Worm (Caenorhabditis elegans) whole organism, L2 larva: ENCODE data around the gene vig-1.

Experiments used
- F13H6.1 ChIP-seq: sonication (generic microtip); optimal IDR thresholded peaks from 2 replicates; lab custom pipeline; 2016; ENCODE audit warnings: missing genetic modification characterization, missing compliant biosample characterization
- R02D3.7 ChIP-seq: fragments of 150-350 bp; optimal IDR thresholded peaks from 2 replicates; lab custom pipeline; 2014; ENCODE audit warnings: missing biosample characterization, missing genetic modification characterization
- ceh-82 ChIP-seq: fragments of 150-350 bp; optimal IDR thresholded peaks from 2 replicates; lab custom pipeline; 2014; ENCODE audit warnings: missing biosample characterization, missing genetic modification characterization
- mab-5 ChIP-seq: fragments of 150-350 bp; optimal IDR thresholded peaks from 2 replicates; lab custom pipeline; 2014; ENCODE audit warnings: missing biosample characterization, missing genetic modification characterization
- mbf-1 ChIP-seq: sonication (generic microtip); optimal IDR thresholded peaks from 2 replicates; lab custom pipeline; 2017; ENCODE audit warnings: missing biosample characterization, missing genetic modification characterization
- mdl-1 ChIP-seq, 2 experiments: fragments of 150-350 bp in 1 of 2; sonication (generic microtip) in 1 of 2; optimal IDR thresholded peaks; 2 replicates each; lab custom pipeline; 2017; ENCODE audit warnings: missing biosample characterization in 2 of 2, missing genetic modification characterization in 2 of 2
- nhr-25 ChIP-seq: fragments of 150-350 bp; sonication (generic microtip); optimal IDR thresholded peaks from 3 replicates; lab custom pipeline; 2014; ENCODE audit warnings: missing biosample characterization, missing genetic modification characterization
- nhr-6 ChIP-seq: fragments of 150-350 bp; optimal IDR thresholded peaks from 2 replicates; lab custom pipeline; 2014; ENCODE audit warnings: missing biosample characterization, missing genetic modification characterization
- unc-62 ChIP-seq: fragments of 150-350 bp; optimal IDR thresholded peaks from 2 replicates; lab custom pipeline; 2014; ENCODE audit warnings: missing biosample characterization, missing genetic modification reagents, missing genetic modification characterization
- ztf-4 ChIP-seq: fragments of 150-350 bp; optimal IDR thresholded peaks from 2 replicates; lab custom pipeline; 2014; ENCODE audit warnings: missing biosample characterization, missing genetic modification characterization

DNA sequence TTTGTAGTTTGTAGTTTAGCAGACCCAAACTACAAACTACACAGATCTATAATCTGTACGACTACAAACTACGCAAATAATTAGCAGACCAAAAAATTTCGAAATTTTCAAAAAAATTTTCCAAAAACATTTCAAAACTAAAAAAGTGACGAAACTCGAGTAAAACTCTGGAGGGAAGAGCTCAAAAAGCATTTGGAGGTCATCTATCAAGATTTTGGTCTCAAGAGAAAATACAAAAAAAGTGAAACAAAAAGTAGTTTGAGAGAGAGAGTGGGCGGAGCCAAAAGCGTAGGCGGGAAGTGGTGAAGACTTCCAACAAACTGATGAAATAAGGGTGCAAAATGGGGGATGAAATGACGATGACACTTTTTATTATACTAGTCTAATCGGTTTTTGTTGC is 39.4 kb downstream of the vig-1 start:
- TF ChIP-seq F13H6.1 (no peak), ceh-82 (tag; lab: Kevin White, UChicago) (no peak), nhr-25 (tag; lab: Kevin White, UChicago) (no peak), ztf-4 (tag; lab: Kevin White, UChicago) (no peak), R02D3.7 (tag; lab: Kevin White, UChicago) (no peak), nhr-6 (tag; lab: Kevin White, UChicago) (no peak), mab-5 (tag; lab: Kevin White, UChicago) (no peak), mbf-1 (tag; lab: Kevin White, UChicago) (no peak), mdl-1 (tag; optimal IDR thresholded peaks at IDR 0.05; lab: Kevin White, UChicago) (no peak), unc-62 (GFP tag; lab: Kevin White, UChicago) (no peak)
